Worm (Caenorhabditis elegans): ENCODE results near the gene F35E12.6.

F35E12.6 gene

ce11 chrV:13768941-13769436 lies 32.9 kb upstream of the F35E12.6 start, which contains the start of gene nas-24:
Gene nas-24, plus strand, starts transcription at chrV:13769386.
- TF ChIP-seq fos-1 (tag; optimal IDR thresholded peaks at IDR 0.05) = peak; percentile 78
- TF ChIP-seq ztf-1 (GFP tag; conservative IDR thresholded peaks at IDR 0.05) = no peak
- TF ChIP-seq F13H6.1 (tag; optimal IDR thresholded peaks at IDR 0.05) = no peak
- no peak for TF ChIP-seq mdl-1 (tag; optimal IDR thresholded peaks at IDR 0.05)
- no peak for TF ChIP-seq nhr-11 (tag; optimal IDR thresholded peaks at IDR 0.05)
- TF ChIP-seq nhr-23 (tag; optimal IDR thresholded peaks at IDR 0.05) = no peak

- no peak for TF ChIP-seq ceh-16 (tag; optimal IDR thresholded peaks at IDR 0.05)
- TF ChIP-seq nhr-23 (tag; optimal IDR thresholded peaks at IDR 0.05) = no peak
- no peak for TF ChIP-seq F13H6.1 (tag; optimal IDR thresholded peaks at IDR 0.05)
- no peak for TF ChIP-seq ceh-82 (tag; optimal IDR thresholded peaks at IDR 0.05)
- no peak for TF ChIP-seq mdl-1 (tag; optimal IDR thresholded peaks at IDR 0.05)
- TF ChIP-seq blmp-1 (tag; optimal IDR thresholded peaks at IDR 0.05; ENCODE audit: insufficient read depth) = no peak
- TF ChIP-seq nhr-21 (tag; optimal IDR thresholded peaks at IDR 0.05) = no peak
- no peak for TF ChIP-seq mab-5 (tag; optimal IDR thresholded peaks at IDR 0.05)
- no peak for TF ChIP-seq egl-27 (tag; optimal IDR thresholded peaks at IDR 0.05)
- TF ChIP-seq nhr-11 (tag; optimal IDR thresholded peaks at IDR 0.05) = no peak
- no peak for TF ChIP-seq nhr-10 (tag; optimal IDR thresholded peaks at IDR 0.05)
- TF ChIP-seq C34F6.9 (tag; optimal IDR thresholded peaks at IDR 0.05) = no peak
- no peak for TF ChIP-seq elt-1 (tag; optimal IDR thresholded peaks at IDR 0.05)
- TF ChIP-seq fos-1 (tag; optimal IDR thresholded peaks at IDR 0.05) = no peak
- no peak for TF ChIP-seq ztf-11 (tag; optimal IDR thresholded peaks at IDR 0.05)
- TF ChIP-seq unc-55 (GFP tag; optimal IDR thresholded peaks at IDR 0.05) = no peak
- no peak for TF ChIP-seq gmeb-1 (tag; optimal IDR thresholded peaks at IDR 0.05)
Observed at ce11 chrV:13768388-13768787, 32.3 kb upstream of the F35E12.6 start, which contains the start of gene F20G2.3. Gene F20G2.3, minus strand, starts transcription at chrV:13768488.

ce11 chrV:13763723-13764122 lies 27.7 kb upstream of the F35E12.6 start:
- no peak for TF ChIP-seq ama-1 (optimal IDR thresholded peaks at IDR 0.05)
- TF ChIP-seq nhr-21 (tag; optimal IDR thresholded peaks at IDR 0.05) = peak; percentile 11
- no peak for TF ChIP-seq unc-55 (GFP tag; optimal IDR thresholded peaks at IDR 0.05)
- TF ChIP-seq lsy-2 (tag; optimal IDR thresholded peaks at IDR 0.05) = peak in 1 of 2 experiments; percentile 11
- TF ChIP-seq lin-11 (tag; optimal IDR thresholded peaks at IDR 0.05) = no peak
- TF ChIP-seq elt-1 (tag; optimal IDR thresholded peaks at IDR 0.05) = no peak
- no peak for TF ChIP-seq ztf-11 (tag; optimal IDR thresholded peaks at IDR 0.05)
- no peak for TF ChIP-seq blmp-1 (tag; optimal IDR thresholded peaks at IDR 0.05; ENCODE audit: insufficient read depth)
- TF ChIP-seq C34F6.9 (tag; optimal IDR thresholded peaks at IDR 0.05) = no peak
- no peak for TF ChIP-seq mab-5 (tag; optimal IDR thresholded peaks at IDR 0.05)
- TF ChIP-seq ceh-82 (tag; optimal IDR thresholded peaks at IDR 0.05) = no peak
- TF ChIP-seq nhr-10 (tag; optimal IDR thresholded peaks at IDR 0.05) = no peak
- no peak for TF ChIP-seq ztf-4 (tag; optimal IDR thresholded peaks at IDR 0.05)
- TF ChIP-seq nhr-11 (tag; optimal IDR thresholded peaks at IDR 0.05) = no peak
- TF ChIP-seq gmeb-1 (tag; optimal IDR thresholded peaks at IDR 0.05) = no peak

- TF ChIP-seq nhr-12 (tag; optimal IDR thresholded peaks at IDR 0.05) (no peak), lin-11 (tag; optimal IDR thresholded peaks at IDR 0.05) (peak; percentile 33), dmd-4 (tag; optimal IDR thresholded peaks at IDR 0.05) (no peak), elt-3 (tag; optimal IDR thresholded peaks at IDR 0.05) (no peak), peb-1 (tag; optimal IDR thresholded peaks at IDR 0.05) (no peak), sma-9 (GFP tag; optimal IDR thresholded peaks at IDR 0.05) (no peak), sma-9 (tag; optimal IDR thresholded peaks at IDR 0.05) (no peak), gmeb-1 (tag; optimal IDR thresholded peaks at IDR 0.05) (no peak)
Observed at ce11 chrV:13762426-13763127, 26.5 kb upstream of the F35E12.6 start, which contains the start of gene F20G2.6. Gene F20G2.6, plus strand, starts transcription at chrV:13763077.

- TF ChIP-seq C34F6.9 (tag; optimal IDR thresholded peaks at IDR 0.05) (peak; percentile 76), lin-13 (GFP tag; optimal IDR thresholded peaks at IDR 0.05) (peak; percentile 25), snpc-4 (tag; optimal IDR thresholded peaks at IDR 0.05) (peak; percentile 1), crh-2 (tag; optimal IDR thresholded peaks at IDR 0.05) (peak; percentile 3), lsy-2 (tag; optimal IDR thresholded peaks at IDR 0.05) (peak in 1 of 2 experiments; percentile 60), nhr-25 (tag; optimal IDR thresholded peaks at IDR 0.05) (no peak), unc-55 (GFP tag; optimal IDR thresholded peaks at IDR 0.05) (peak; percentile 94), fos-1 (tag; optimal IDR thresholded peaks at IDR 0.05) (peak; percentile 39), skn-1 (tag; optimal IDR thresholded peaks at IDR 0.05) (peak; percentile 37), sma-9 (GFP tag; optimal IDR thresholded peaks at IDR 0.05) (peak; percentile 4), sma-9 (tag; optimal IDR thresholded peaks at IDR 0.05) (no peak), elt-3 (tag; optimal IDR thresholded peaks at IDR 0.05) (no peak)
Observed at ce11 chrV:13757349-13757748, 21.3 kb upstream of the F35E12.6 start.

Measured in whole organism, L2 larva.